Fruit fly (Drosophila melanogaster): ENCODE results near the gene Taf9.

Gene Taf9

DNA sequence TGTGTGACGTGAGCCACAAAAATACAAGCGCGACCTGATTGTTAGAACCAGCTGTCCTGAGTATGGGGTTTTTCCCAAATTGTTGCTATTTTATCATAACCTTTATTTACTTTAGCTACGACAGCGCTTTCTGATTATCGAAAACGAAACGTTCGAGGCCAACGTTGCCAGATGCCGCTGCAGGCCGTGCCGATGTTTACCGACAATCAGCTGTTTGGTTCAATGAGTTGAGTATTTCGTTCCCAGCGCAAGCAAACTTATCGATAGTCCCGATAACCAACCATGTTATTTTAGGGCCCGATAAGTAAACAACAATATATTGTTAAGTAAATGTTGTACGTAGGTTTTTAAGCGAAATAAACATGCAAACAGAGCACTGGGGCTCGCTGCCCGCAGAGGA, 8.2 kb downstream of the Taf9 start, which contains the start of the genes CG15814 and Spt7 (continued):
- TF ChIP-seq B-H2 (GFP tag; optimal IDR thresholded peaks at IDR 0.05) (peak; percentile 23), insv (GFP tag; optimal IDR thresholded peaks at IDR 0.05) (peak in 1 of 2 experiments; percentile 55), CG4404 (GFP tag; IDR thresholded peaks at IDR 0.05) (no peak), Doc3 (GFP tag; IDR thresholded peaks at IDR 0.05; ENCODE audit: partially characterized antibody) (peak; percentile 63), CG5953 (GFP tag; IDR thresholded peaks at IDR 0.05) (no peak), onecut (GFP tag; IDR thresholded peaks at IDR 0.05) (peak; percentile 16; the same call in 1 of the 2 replicates), GATAe (GFP tag; conservative IDR thresholded peaks at IDR 0.05) (no peak), CG10321 (GFP tag; IDR thresholded peaks at IDR 0.05) (no peak), bigmax (GFP tag; optimal IDR thresholded peaks at IDR 0.05) (peak; percentile 76), Camta (GFP tag; optimal IDR thresholded peaks at IDR 0.05) (peak; percentile 49), CG13123 (GFP tag; optimal IDR thresholded peaks at IDR 0.05) (peak; percentile 27), Vsx1 (GFP tag; optimal IDR thresholded peaks at IDR 0.05) (no peak), CG34376 (GFP tag; optimal IDR thresholded peaks at IDR 0.05) (peak; percentile 73), CG34224 (GFP tag; IDR thresholded peaks at IDR 0.05; ENCODE audit: partially characterized antibody) (peak; percentile 89), CG6689 (GFP tag; IDR thresholded peaks at IDR 0.05) (no peak), CG3281 (GFP tag; optimal IDR thresholded peaks at IDR 0.05) (no peak), CG2199 (GFP tag; IDR thresholded peaks at IDR 0.05) (no peak), CG4707 (GFP tag; optimal IDR thresholded peaks at IDR 0.05) (no peak), tio (GFP tag; optimal IDR thresholded peaks at IDR 0.05) (no peak), CkIIα-i1 (GFP tag; IDR thresholded peaks at IDR 0.05) (no peak), CG4854 (GFP tag; optimal IDR thresholded peaks at IDR 0.05) (no peak), CG6175 (GFP tag; IDR thresholded peaks at IDR 0.05) (no peak), stwl (tag; optimal IDR thresholded peaks at IDR 0.05) (peak; percentile 60), BEAF-32 (GFP tag; optimal IDR thresholded peaks at IDR 0.05) (peak; percentile 88), Optix (GFP tag; IDR thresholded peaks at IDR 0.05) (no peak), Spps (tag; optimal IDR thresholded peaks at IDR 0.05) (no peak), Jarid2 (GFP tag; optimal IDR thresholded peaks at IDR 0.05) (no peak), C15 (GFP tag; IDR thresholded peaks at IDR 0.05) (no peak), nom (GFP tag; optimal IDR thresholded peaks at IDR 0.05) (no peak), Hr39 (optimal IDR thresholded peaks at IDR 0.05) (no peak), ssp (GFP tag; IDR thresholded peaks at IDR 0.05) (no peak), nmo (GFP tag; optimal IDR thresholded peaks at IDR 0.05) (peak; percentile 52), CG15073 (GFP tag; optimal IDR thresholded peaks at IDR 0.05) (no peak), PHDP (tag; optimal IDR thresholded peaks at IDR 0.05) (peak; percentile 33), maf-S (GFP tag; optimal IDR thresholded peaks at IDR 0.05) (peak; percentile 6), kay (GFP tag; optimal IDR thresholded peaks at IDR 0.05) (no peak), Fer2 (tag; optimal IDR thresholded peaks at IDR 0.05) (no peak), Sin3A (optimal IDR thresholded peaks at IDR 0.05) (peak; percentile 82), ato (GFP tag; IDR thresholded peaks at IDR 0.05; ENCODE audit: partially characterized antibody) (peak; percentile 91), br (optimal IDR thresholded peaks at IDR 0.05) (no peak), Hand (GFP tag; optimal IDR thresholded peaks at IDR 0.05) (no peak), ATbp (GFP tag; optimal IDR thresholded peaks at IDR 0.05) (peak; percentile 19), CG17568 (GFP tag; optimal IDR thresholded peaks at IDR 0.05) (no peak), Dp (GFP tag; optimal IDR thresholded peaks at IDR 0.05) (peak; percentile 54), slbo (GFP tag; IDR thresholded peaks at IDR 0.05) (0 out of 2 replicates have a peak, but pooled peaks have one; percentile 12), Dad (GFP tag; optimal IDR thresholded peaks at IDR 0.05) (peak; percentile 11), az2 (GFP tag; optimal IDR thresholded peaks at IDR 0.05) (no peak), pum (GFP tag; optimal IDR thresholded peaks at IDR 0.05) (no peak), croc (GFP tag; conservative IDR thresholded peaks at IDR 0.05) (peak; percentile 58; the same call in 2 of the 3 replicates), CG8765 (GFP tag; IDR thresholded peaks at IDR 0.05) (no peak), CG10959 (GFP tag; IDR thresholded peaks at IDR 0.05) (no peak), Deaf1 (tag; optimal IDR thresholded peaks at IDR 0.05) (no peak)

Data from whole organism, embryonic.